Fruit fly (Drosophila melanogaster) Kc167 (cell line): ENCODE results near the gene dbe.
A peak's percentile ranks its signal among the peaks of the same experiment; 100 is the strongest.

ENCODE experiments used
- Myc ChIP-seq: fragments of >200 bp; optimal IDR thresholded peaks from 2 replicates; lab custom pipeline; 2017; ENCODE audit warnings: missing external identifiers
- Sin3A ChIP-seq: fragments of >200 bp; optimal IDR thresholded peaks from 2 replicates; lab custom pipeline; 2018; ENCODE audit warnings: missing external identifiers
- h ChIP-seq: fragments of >200 bp; optimal IDR thresholded peaks from 3 replicates; lab custom pipeline; 2018; ENCODE audit warnings: missing external identifiers
- insv ChIP-seq: fragments of >200 bp; optimal IDR thresholded peaks from 3 replicates; lab custom pipeline; 2018; ENCODE audit warnings: missing external identifiers
- psq ChIP-seq: fragments of >200 bp; optimal IDR thresholded peaks from 2 replicates; lab custom pipeline; 2017; ENCODE audit warnings: missing external identifiers
- ttk ChIP-seq: sonication (Bioruptor generic); optimal IDR thresholded peaks from 2 replicates; lab custom pipeline; 2017; ENCODE audit warnings: missing external identifiers

Gene dbe

DNA sequence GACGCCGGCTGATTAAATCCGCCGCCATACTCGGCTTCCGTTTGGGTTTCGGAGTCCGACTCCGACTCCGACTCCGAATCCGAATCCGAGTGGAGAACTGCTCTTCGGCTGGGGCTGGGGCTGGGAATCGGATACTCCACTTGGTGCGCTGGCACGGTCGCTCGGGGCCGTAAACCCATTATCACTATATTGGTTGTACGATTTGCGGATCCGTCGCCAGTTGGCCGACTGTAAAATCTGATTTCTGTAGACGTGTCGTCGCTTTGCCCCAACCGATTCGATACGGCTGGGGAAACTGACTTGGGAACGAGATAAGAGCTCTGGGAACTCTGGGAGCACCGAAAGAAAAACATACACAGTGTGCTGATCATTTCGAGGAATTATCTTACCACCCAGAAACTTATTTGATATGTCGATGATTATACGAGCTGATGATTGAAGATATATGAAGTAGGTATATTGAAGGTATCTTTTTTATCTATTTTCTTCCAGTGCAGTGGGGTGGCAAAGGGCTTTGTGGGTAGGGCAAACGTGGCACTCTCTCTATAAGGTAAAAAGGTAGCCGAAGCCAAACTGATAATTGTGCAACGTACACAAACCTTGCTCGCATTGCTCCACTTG, 11.7 kb downstream of the dbe start:
- no peak for TF ChIP-seq h (lab: Kevin White, UChicago)
- TF ChIP-seq Myc = no peak
- no peak for TF ChIP-seq psq (lab: Kevin White, UChicago)
- TF ChIP-seq ttk = no peak

DNA sequence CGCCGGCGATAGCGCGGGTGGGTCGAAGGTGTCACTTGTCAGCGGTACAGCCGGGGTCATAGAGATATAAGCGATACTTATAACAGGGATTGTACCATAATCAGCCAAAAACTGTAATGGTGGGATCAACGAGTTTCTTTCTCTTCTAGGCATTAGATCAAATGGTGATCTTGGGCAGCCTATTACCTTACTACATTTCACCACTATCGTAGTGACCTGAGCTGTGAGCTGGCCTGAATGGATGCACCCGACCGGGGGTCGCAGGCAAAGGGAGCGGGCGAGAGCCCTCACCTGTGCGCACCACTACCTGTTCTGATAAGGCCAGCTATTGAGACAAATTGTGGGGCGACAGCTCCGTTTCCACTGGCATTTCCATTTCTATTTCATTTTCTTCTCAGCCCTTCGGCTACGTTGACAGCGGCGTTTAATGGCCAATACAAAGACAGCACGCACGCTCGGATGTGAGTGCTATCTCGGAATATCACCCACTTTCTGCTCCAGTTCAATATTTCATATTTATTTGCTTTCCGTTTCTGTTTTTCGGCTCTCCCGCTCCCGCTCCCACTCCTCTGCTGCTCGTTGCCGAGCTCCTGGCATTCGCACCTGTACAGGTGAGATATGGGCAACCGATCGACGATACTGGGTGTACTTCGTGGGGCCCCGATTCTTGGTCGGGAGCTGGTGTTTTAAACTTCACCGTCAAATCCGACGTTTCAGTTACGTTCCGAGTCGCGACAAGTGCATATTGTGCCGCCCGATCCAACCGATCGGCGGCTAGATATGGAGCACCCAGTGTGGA, 12.8 kb downstream of the dbe start:
- TF ChIP-seq psq (lab: Kevin White, UChicago) = no peak
- TF ChIP-seq h (lab: Kevin White, UChicago) = no peak
- TF ChIP-seq Myc = no peak

DNA sequence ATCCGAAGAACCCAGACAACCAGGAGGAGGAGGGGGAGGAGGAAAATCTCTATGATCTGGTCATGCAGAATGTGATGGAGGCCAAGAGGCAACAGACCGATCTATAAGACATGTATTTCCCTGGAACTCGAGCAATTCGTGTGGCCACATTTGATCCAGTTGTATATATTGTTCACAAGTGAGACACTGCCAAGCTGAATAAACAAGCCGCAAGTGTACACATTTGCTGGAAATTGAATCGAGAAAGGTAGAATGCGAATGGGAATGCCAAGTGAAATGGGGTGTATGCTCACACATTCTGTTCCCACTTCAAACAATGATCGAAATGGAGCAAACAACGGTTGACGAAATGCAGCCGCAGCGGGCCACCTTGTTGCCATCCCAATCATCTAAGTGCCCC, 13.7 kb downstream of the dbe start:
- TF ChIP-seq Sin3A (lab: Kevin White, UChicago) (no peak), h (lab: Kevin White, UChicago) (no peak), ttk (no peak), Myc (no peak), insv (lab: Kevin White, UChicago) (no peak), psq (lab: Kevin White, UChicago) (no peak)

DNA sequence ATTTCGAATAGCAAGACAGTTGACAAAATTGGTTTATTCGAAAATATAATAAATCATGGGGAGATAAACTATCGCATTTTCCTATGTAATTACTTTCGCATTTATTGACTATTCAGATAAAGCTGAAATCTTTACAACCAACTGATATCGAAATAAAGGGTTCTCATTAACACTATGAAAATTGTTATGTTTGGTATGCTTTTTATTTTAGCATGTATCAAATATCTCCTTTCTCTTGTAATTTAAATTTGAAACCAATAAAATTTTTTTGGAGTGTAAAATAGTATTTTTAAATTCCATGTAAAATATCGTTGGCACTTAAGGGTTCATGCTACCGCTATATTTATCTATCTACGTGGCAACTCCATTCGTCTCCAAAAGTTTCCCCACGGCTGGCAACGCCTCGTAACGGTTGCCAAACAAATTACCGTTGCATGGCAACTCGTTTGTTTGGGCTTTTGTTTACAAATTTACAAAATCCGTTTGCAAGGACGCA, 14.6 kb downstream of the dbe start, which contains the start of gene CG13949:
CG13949 (plus strand) TSS at position 286 of the 496 bp plus-strand sequence.
- no peak for TF ChIP-seq Sin3A (lab: Kevin White, UChicago)
- TF ChIP-seq Myc = no peak
- no peak for TF ChIP-seq h (lab: Kevin White, UChicago)
- no peak for TF ChIP-seq insv (lab: Kevin White, UChicago)
- TF ChIP-seq ttk = no peak
- TF ChIP-seq psq (lab: Kevin White, UChicago) = no peak

DNA sequence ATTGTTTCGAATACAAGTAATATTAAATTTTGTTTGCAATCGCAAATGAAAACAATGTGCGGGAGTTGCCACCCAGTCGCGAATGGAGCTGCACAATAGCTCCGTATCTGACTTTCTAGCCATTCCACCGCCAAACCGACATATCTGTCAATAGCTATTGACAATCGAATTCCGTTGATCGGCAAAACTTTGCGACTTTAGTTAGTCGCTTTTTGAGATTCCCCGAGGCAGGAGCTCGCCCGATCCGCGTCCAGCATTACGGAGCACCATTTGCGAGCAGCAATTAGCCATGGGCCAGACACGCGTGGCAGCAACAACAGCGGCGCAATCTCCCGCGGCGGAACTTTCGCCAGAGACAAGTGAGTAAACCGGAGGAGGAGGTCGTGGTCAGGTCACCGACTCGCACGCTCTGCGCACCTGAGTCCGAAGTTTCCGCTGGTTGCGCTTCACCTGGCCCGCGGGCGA, 17.0 kb downstream of the dbe start, which contains the start of the genes CG4291 and kraken:
CG4291 (minus strand) TSS at position 84 of the 465 bp plus-strand sequence.
kraken (plus strand) TSS at position 122 of the 465 bp plus-strand sequence.
- TF ChIP-seq ttk (no peak), insv (lab: Kevin White, UChicago) (peak; percentile 3), h (lab: Kevin White, UChicago) (peak; percentile 56)

DNA sequence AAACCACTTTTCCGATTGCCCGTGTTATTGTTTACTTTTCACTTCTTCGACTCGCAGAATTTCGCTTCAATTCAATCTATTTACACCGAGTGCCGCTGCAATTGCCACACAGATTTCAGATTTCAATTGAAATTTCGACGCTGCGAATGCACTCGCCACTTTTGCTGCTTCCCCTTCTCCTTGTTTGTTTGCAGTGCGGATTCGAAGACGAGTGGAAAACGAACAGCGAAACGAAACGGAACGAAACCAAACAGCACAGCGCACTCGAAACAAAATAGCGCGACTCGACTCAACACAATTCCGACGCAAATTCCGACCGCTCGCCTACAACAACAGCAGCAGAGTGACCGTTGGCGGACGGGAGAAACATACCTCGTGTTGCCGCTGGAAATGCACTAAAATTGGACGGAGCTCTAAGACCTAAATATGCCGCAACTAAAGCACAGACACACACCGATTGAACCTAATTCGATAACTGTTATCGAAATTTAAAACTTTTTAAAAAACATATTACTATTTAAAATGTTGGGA, 18.9 kb downstream of the dbe start, which contains the start of gene drongo:
drongo (minus strand) TSS at position 345 of the 531 bp plus-strand sequence.
- TF ChIP-seq insv (lab: Kevin White, UChicago) = no peak
- no peak for TF ChIP-seq Sin3A (lab: Kevin White, UChicago)
- TF ChIP-seq h (lab: Kevin White, UChicago) = no peak
- no peak for TF ChIP-seq ttk
- no peak for TF ChIP-seq psq (lab: Kevin White, UChicago)
- TF ChIP-seq Myc = no peak

DNA sequence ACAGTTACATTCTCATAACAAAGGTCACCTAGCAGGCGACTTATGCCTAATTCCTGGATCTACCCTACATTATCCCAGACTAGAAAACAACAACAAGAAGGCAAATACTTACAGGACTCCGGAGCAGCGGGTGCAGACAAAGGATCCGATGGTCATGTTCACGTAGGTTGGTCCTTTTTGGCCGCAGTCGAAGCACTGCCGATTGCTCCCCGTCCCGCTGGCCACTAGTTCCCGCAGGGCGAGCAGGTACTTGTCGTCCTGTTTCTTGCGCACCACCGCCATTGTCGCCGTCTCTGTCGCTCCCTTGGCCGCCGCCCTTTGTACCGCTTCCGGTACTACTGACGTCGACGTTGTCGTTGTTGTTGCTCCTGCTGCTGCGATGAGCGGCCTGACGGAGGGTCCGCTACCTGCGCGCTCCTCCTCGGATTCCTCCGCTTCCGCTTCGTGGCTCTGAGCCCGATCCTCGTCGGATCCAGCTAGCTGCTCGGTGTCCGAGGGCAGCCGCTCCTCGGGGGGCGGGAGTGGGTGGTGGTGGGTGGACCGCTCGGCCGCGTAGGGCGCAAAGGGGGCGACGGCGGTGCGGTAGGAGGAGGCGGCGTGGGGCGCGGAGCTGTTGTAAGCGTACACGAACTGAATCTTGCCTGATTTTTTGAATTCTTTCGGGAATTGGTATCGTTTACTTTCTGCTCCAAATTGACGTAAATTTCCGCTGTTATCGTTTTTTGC, 19.7 kb downstream of the dbe start:
- TF ChIP-seq ttk (peak; percentile 97), h (lab: Kevin White, UChicago) (no peak)

DNA sequence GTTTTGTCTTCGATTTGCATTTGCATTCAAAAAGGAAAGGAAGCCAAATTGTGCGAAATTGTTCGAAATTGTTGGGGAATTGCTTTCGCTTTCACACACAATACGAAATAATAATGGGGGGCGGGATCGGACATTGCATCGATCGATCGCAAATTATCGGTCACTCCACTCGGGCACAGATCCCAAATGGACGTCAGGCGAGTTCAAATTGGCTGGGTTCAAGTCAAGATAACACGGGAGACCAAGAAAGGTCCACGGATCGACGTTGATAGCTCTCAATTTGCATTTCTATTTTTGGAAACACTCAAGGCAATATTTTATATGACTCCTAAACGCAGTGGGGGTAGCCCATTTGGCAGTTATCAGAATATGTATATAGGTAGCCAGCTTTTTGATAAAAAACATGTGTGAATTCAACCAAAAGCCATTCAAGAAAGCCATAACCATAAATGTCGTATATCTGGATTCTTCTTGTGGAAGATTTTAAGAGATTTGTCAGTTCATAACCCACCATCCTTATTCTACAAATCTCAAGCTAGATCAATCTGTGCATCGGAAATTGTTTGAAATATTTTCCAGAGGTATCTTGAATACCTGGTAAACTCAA, 20.4 kb downstream of the dbe start:
- no peak for TF ChIP-seq ttk
- no peak for TF ChIP-seq psq (lab: Kevin White, UChicago)
- no peak for TF ChIP-seq h (lab: Kevin White, UChicago)
- no peak for TF ChIP-seq Sin3A (lab: Kevin White, UChicago)
- no peak for TF ChIP-seq insv (lab: Kevin White, UChicago)
- TF ChIP-seq Myc = no peak

DNA sequence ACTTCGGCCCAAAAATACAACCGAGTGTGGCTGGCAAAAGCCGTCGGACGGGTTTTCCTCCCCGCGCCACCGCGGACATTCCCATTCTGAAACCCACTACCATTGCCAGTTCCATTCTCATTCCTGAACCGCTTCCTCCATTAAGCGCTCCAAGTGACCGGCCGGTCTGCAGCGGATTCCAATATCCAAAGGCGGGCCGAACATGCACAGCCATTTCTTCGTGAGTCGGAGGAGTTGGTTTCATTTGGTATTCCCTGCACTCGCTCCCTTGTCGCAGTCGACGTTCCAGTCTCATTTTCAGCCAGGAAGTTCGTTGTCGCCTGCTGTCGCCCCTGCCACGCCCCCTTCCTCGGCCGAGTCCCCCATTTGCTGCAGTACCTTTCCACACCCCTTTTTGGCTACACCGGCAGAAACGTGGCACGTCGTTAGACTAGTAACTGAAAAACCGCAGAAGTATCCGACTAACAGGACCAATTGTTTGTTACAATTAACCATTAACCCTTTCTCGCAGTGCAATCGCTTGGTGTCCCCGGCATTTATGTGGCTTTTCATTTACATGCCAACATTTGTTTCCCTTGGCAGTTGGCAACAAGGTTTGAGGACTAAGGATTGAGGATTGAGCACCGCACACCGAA, 21.6 kb downstream of the dbe start:
- no peak for TF ChIP-seq h (lab: Kevin White, UChicago)
- TF ChIP-seq insv (lab: Kevin White, UChicago) = no peak

DNA sequence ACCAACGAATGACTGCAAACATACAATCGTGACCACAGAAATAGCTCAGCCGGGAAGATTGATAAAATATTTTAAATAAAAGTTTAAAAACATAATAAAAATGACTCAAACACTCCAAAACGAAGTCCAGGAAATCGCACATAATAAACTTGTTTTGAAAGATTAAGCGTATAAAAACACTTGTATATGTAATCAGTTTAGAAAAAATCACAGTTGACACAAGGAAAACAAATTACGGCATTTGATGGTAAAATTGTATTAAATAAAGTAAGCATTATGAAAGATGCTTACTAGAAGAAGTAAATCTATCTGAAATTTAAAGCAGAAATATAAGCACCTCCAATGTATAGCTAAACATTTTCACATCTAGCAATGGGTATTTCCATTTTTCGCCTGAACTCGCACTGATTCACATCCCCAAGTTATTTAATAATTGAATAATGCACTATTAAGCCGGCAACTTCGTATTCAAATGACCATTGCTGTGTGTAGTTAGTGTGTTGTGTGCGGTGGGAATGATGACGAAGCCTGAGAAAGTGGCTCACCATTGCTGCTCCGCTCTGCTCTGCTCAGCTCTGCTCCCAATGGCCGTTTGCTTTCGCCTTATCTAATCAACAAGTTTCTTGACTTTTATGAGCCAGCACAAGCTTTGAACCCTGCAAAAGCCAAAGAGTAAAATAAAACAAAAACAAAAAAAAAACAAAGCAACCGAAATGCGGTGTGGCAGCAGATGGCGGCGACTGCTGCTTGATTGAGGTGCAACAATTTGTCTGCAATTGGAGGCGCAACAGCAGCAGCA, 22.3 kb downstream of the dbe start:
- TF ChIP-seq insv (lab: Kevin White, UChicago) = no peak
